Worm (Caenorhabditis elegans) whole organism, L3 larva: Measurements from ENCODE around the gene M163.21.

Experiments used
- aly-2 ChIP-seq: fragments of 150-350 bp; optimal IDR thresholded peaks from 2 replicates; lab custom pipeline; 2014; ENCODE audit warnings: missing biosample characterization, missing genetic modification characterization
- ceh-16 ChIP-seq: sonication (generic microtip); optimal IDR thresholded peaks from 2 replicates; lab custom pipeline; 2017; ENCODE audit warnings: missing biosample characterization, missing genetic modification characterization
- ceh-28 ChIP-seq: fragments of 150-350 bp; optimal IDR thresholded peaks from 2 replicates; lab custom pipeline; 2014; ENCODE audit warnings: missing biosample characterization, missing genetic modification reagents, missing genetic modification characterization
- ceh-82 ChIP-seq: fragments of 150-350 bp; optimal IDR thresholded peaks from 2 replicates; lab custom pipeline; 2014; ENCODE audit warnings: missing biosample characterization, missing genetic modification characterization
- daf-12 ChIP-seq: fragments of 150-350 bp; optimal IDR thresholded peaks from 2 replicates; lab custom pipeline; 2014; ENCODE audit warnings: missing biosample characterization, missing genetic modification reagents, missing genetic modification characterization
- egl-27 ChIP-seq: sonication (generic microtip); optimal IDR thresholded peaks from 4 replicates; lab custom pipeline; 2017; ENCODE audit warnings: missing biosample characterization, missing genetic modification reagents, missing genetic modification characterization
- elt-2 ChIP-seq: sonication (generic microtip); optimal IDR thresholded peaks from 2 replicates; lab custom pipeline; 2016; ENCODE audit warnings: missing genetic modification reagents, mild to moderate bottlenecking, missing genetic modification characterization, missing compliant biosample characterization
- fos-1 ChIP-seq: fragments of 150-350 bp; optimal IDR thresholded peaks from 2 replicates; lab custom pipeline; 2014; ENCODE audit warnings: missing biosample characterization, missing genetic modification characterization
- hmg-11 ChIP-seq: sonication (generic microtip); optimal IDR thresholded peaks from 2 replicates; lab custom pipeline; 2016; ENCODE audit warnings: missing genetic modification characterization, missing compliant biosample characterization
- lin-15B ChIP-seq: fragments of 150-350 bp; optimal IDR thresholded peaks from 2 replicates; lab custom pipeline; 2014; ENCODE audit warnings: missing biosample characterization, missing genetic modification characterization
- mdl-1 ChIP-seq: fragments of 150-350 bp; optimal IDR thresholded peaks from 2 replicates; lab custom pipeline; 2014; ENCODE audit warnings: missing biosample characterization, missing genetic modification characterization
- nfya-1 ChIP-seq: sonication (generic microtip); optimal IDR thresholded peaks from 2 replicates; lab custom pipeline; 2017; ENCODE audit warnings: missing genetic modification characterization, mild to moderate bottlenecking, missing compliant biosample characterization, antibody characterized with exemption, moderate library complexity; ENCODE audit not compliant: insufficient read depth
- nhr-12 ChIP-seq: fragments of 150-350 bp; optimal IDR thresholded peaks from 2 replicates; lab custom pipeline; 2014; ENCODE audit warnings: missing biosample characterization, missing genetic modification characterization
- nhr-25 ChIP-seq: sonication (generic microtip); optimal IDR thresholded peaks from 2 replicates; lab custom pipeline; 2017; ENCODE audit warnings: missing biosample characterization, missing genetic modification characterization
- nhr-43 ChIP-seq: sonication (generic microtip); optimal IDR thresholded peaks from 2 replicates; lab custom pipeline; 2016; ENCODE audit warnings: mild to moderate bottlenecking, missing genetic modification characterization, missing compliant biosample characterization; ENCODE audit not compliant: poor library complexity, severe bottlenecking
- nhr-67 ChIP-seq: fragments of 150-350 bp; optimal IDR thresholded peaks from 2 replicates; lab custom pipeline; 2014; ENCODE audit warnings: missing biosample characterization, missing genetic modification characterization
- pqm-1 ChIP-seq: fragments of 150-350 bp; optimal IDR thresholded peaks from 2 replicates; lab custom pipeline; 2017; ENCODE audit warnings: missing biosample characterization, missing genetic modification characterization, inconsistent platforms
- snpc-4 ChIP-seq: fragments of 150-350 bp; optimal IDR thresholded peaks from 2 replicates; lab custom pipeline; 2014; ENCODE audit warnings: missing biosample characterization, missing genetic modification characterization
- tbx-2 ChIP-seq: sonication (generic microtip); optimal IDR thresholded peaks from 2 replicates; lab custom pipeline; 2016; ENCODE audit warnings: mild to moderate bottlenecking, missing genetic modification characterization, missing compliant biosample characterization
- unc-62 ChIP-seq: fragments of 150-350 bp; sonication (generic microtip); optimal IDR thresholded peaks from 4 replicates; lab custom pipeline; 2014; ENCODE audit warnings: missing biosample characterization, missing genetic modification reagents, missing genetic modification characterization
- zag-1 ChIP-seq: fragments of 150-350 bp; optimal IDR thresholded peaks from 2 replicates; lab custom pipeline; 2014; ENCODE audit warnings: missing biosample characterization, missing genetic modification characterization
- ztf-11 ChIP-seq: fragments of 150-350 bp; optimal IDR thresholded peaks from 2 replicates; lab custom pipeline; 2014; ENCODE audit warnings: missing biosample characterization, missing genetic modification characterization
- ztf-4 ChIP-seq: fragments of 150-350 bp; optimal IDR thresholded peaks from 2 replicates; lab custom pipeline; 2014; ENCODE audit warnings: missing biosample characterization, missing genetic modification characterization

M163.21 gene

DNA sequence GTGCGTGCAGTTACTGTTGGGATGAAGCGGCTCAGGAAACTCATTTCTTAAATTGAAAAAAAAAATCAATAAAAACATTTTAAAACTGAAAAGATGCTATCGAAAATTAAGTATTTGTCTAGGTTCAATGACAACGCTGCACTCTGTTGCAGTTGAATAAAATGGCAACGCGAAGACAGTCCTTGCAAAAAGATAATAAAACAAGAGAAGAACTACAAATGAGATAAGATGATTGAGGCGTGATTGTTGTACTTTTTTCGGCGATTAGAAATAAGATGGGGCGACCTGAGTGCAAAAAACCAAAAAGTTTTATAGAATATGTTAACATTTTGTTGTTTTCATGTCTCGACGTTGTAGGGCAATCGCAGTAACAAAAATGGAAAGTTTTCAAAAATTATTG is 48.4 kb downstream of the M163.21 start, which contains the start of gene gcsh-1:
Gene gcsh-1 (minus strand): TSS at position 46 of the 400 bp plus-strand sequence.
- TF ChIP-seq ceh-28 (tag; lab: Kevin White, UChicago) = no peak
- TF ChIP-seq nhr-25 = no peak
- TF ChIP-seq zag-1 = no peak
- no peak for TF ChIP-seq daf-12
- TF ChIP-seq hmg-11 = no peak
- TF ChIP-seq nhr-67 = no peak
- TF ChIP-seq unc-62 (GFP tag; lab: Kevin White, UChicago) = no peak
- TF ChIP-seq pqm-1 (tag; lab: Kevin White, UChicago) = peak; percentile 45
- no peak for TF ChIP-seq fos-1 (tag; lab: Kevin White, UChicago)
- no peak for TF ChIP-seq nfya-1
- TF ChIP-seq nhr-43 (tag; lab: Kevin White, UChicago) = no peak
- peak; percentile 62 for TF ChIP-seq elt-2
- TF ChIP-seq nhr-12 = no peak
- TF ChIP-seq lin-15B (tag; lab: Kevin White, UChicago) = no peak
- no peak for TF ChIP-seq ztf-4 (tag; lab: Kevin White, UChicago)
- TF ChIP-seq ceh-16 = no peak
- TF ChIP-seq aly-2 = no peak

- no peak for TF ChIP-seq fos-1 (tag; lab: Kevin White, UChicago)
- TF ChIP-seq unc-62 (GFP tag; lab: Kevin White, UChicago) = no peak
- no peak for TF ChIP-seq snpc-4 (tag; lab: Kevin White, UChicago)
- TF ChIP-seq mdl-1 = no peak
- no peak for TF ChIP-seq zag-1
- no peak for TF ChIP-seq ceh-82 (tag; lab: Kevin White, UChicago)
- no peak for TF ChIP-seq hmg-11
- TF ChIP-seq ceh-28 (tag; lab: Kevin White, UChicago) = no peak
- TF ChIP-seq ztf-11 = no peak
- no peak for TF ChIP-seq nhr-67
- TF ChIP-seq nhr-43 (tag; lab: Kevin White, UChicago) = no peak
- no peak for TF ChIP-seq ceh-16
- no peak for TF ChIP-seq egl-27 (tag; lab: Kevin White, UChicago)
- no peak for TF ChIP-seq tbx-2 (tag; lab: Kevin White, UChicago)
Observed at ce11 chrX:14516560-14516959, 49.9 kb downstream of the M163.21 start, which contains the start of gene D1025.10. Gene D1025.10 (plus strand): TSS chrX:14516860.
